Fruit fly (Drosophila melanogaster) whole organism, embryonic: ENCODE data around the gene Prim2.
A peak's percentile ranks its signal among the peaks of the same experiment; 100 is the strongest.

Experiments used
- CG10274 ChIP-seq: fragments of 200-800 bp; sonication (Bioruptor generic); optimal IDR thresholded peaks from 3 replicates; lab custom pipeline; 2017; ENCODE audit warnings: missing biosample characterization, mild to moderate bottlenecking, missing genetic modification characterization
- CG13894 ChIP-seq: fragments of 200-800 bp; sonication (Bioruptor generic); optimal IDR thresholded peaks from 3 replicates; lab custom pipeline; 2018; ENCODE audit warnings: missing biosample characterization, mild to moderate bottlenecking, missing genetic modification characterization, moderate library complexity
- CG14441 ChIP-seq: fragments of 200-800 bp; sonication (Bioruptor generic); IDR thresholded peaks from 2 replicates; pipeline ENCODE4 v1.3.6; 2022; ENCODE audit warnings: missing biosample characterization, missing genetic modification characterization
- CG15011 ChIP-seq: fragments of 200-800 bp; sonication (Bioruptor generic); optimal IDR thresholded peaks from 3 replicates; lab custom pipeline; 2018; ENCODE audit warnings: missing biosample characterization, mild to moderate bottlenecking, missing genetic modification characterization
- CG15514 ChIP-seq: fragments of 200-800 bp; sonication (Bioruptor generic); optimal IDR thresholded peaks from 3 replicates; lab custom pipeline; 2017; ENCODE audit warnings: missing biosample characterization, missing genetic modification characterization, mild to moderate bottlenecking, moderate library complexity, missing genetic modification reagents
- CG15696 ChIP-seq: fragments of 200-800 bp; sonication (Bioruptor generic); optimal IDR thresholded peaks from 2 replicates; lab custom pipeline; 2019; ENCODE audit warnings: missing biosample characterization, mild to moderate bottlenecking, missing genetic modification characterization, moderate library complexity
- CG1603 ChIP-seq: fragments of 200-800 bp; sonication (Bioruptor generic); optimal IDR thresholded peaks from 2 replicates; lab custom pipeline; 2019; ENCODE audit warnings: missing biosample characterization, mild to moderate bottlenecking, missing genetic modification characterization, moderate library complexity
- CG1832 ChIP-seq: fragments of 200-800 bp; sonication (Bioruptor generic); optimal IDR thresholded peaks from 2 replicates; lab custom pipeline; 2017; ENCODE audit warnings: missing biosample characterization, mild to moderate bottlenecking, missing genetic modification characterization, inconsistent platforms
- CG18619 ChIP-seq: fragments of 200-800 bp; sonication (Bioruptor generic); optimal IDR thresholded peaks from 3 replicates; lab custom pipeline; 2017; ENCODE audit warnings: missing biosample characterization, mild to moderate bottlenecking, missing genetic modification characterization
- CG2116 ChIP-seq: fragments of 200-800 bp; sonication (Bioruptor generic); optimal IDR thresholded peaks from 3 replicates; lab custom pipeline; 2018; ENCODE audit warnings: missing biosample characterization, mild to moderate bottlenecking, missing genetic modification characterization
- CG2120 ChIP-seq: fragments of 200-800 bp; sonication (Bioruptor generic); optimal IDR thresholded peaks from 3 replicates; lab custom pipeline; 2016; ENCODE audit warnings: missing biosample characterization, missing genetic modification characterization
- CG30020 ChIP-seq: fragments of 200-800 bp; optimal IDR thresholded peaks from 2 replicates; lab custom pipeline; 2019; ENCODE audit warnings: missing biosample characterization, mild to moderate bottlenecking, missing genetic modification characterization, moderate library complexity
- CG4328 ChIP-seq: fragments of 200-800 bp; sonication (Bioruptor generic); optimal IDR thresholded peaks from 3 replicates; lab custom pipeline; 2017; ENCODE audit warnings: missing biosample characterization, missing genetic modification reagents, missing genetic modification characterization
- CG4707 ChIP-seq: fragments of 200-800 bp; sonication (Bioruptor generic); optimal IDR thresholded peaks from 2 replicates; lab custom pipeline; 2018; ENCODE audit warnings: missing biosample characterization, mild to moderate bottlenecking, missing genetic modification characterization, moderate library complexity
- CG6175 ChIP-seq: fragments of 200-800 bp; sonication (Bioruptor generic); IDR thresholded peaks from 3 replicates; pipeline ENCODE4 v1.3.6; 2022; ENCODE audit warnings: missing biosample characterization, missing genetic modification characterization
- CG9817 ChIP-seq: fragments of 200-800 bp; sonication (Bioruptor generic); optimal IDR thresholded peaks from 2 replicates; lab custom pipeline; 2018; ENCODE audit warnings: missing biosample characterization, mild to moderate bottlenecking, missing genetic modification characterization, moderate library complexity
- CTCF ChIP-seq: fragments of 200-800 bp; sonication (Bioruptor generic); optimal IDR thresholded peaks from 2 replicates; lab custom pipeline; 2017; ENCODE audit warnings: missing biosample characterization, mild to moderate bottlenecking, missing genetic modification characterization, moderate library complexity
- D19A ChIP-seq: fragments of 200-800 bp; optimal IDR thresholded peaks from 3 replicates; lab custom pipeline; 2019; ENCODE audit warnings: missing biosample characterization, mild to moderate bottlenecking, missing genetic modification characterization, moderate library complexity
- Dad ChIP-seq: fragments of 200-800 bp; sonication (Bioruptor generic); optimal IDR thresholded peaks from 3 replicates; lab custom pipeline; 2016; ENCODE audit warnings: missing biosample characterization, missing genetic modification characterization
- Dip2 ChIP-seq: fragments of 200-800 bp; sonication (Bioruptor generic); IDR thresholded peaks from 2 replicates; pipeline ENCODE4 v1.3.6; 2022; ENCODE audit warnings: missing biosample characterization, missing genetic modification characterization
- Meics ChIP-seq: fragments of 200-800 bp; sonication (Bioruptor generic); optimal IDR thresholded peaks from 2 replicates; lab custom pipeline; 2017; ENCODE audit warnings: missing biosample characterization, mild to moderate bottlenecking, missing genetic modification characterization
- Oaz ChIP-seq: fragments of 200-800 bp; sonication (Bioruptor generic); IDR thresholded peaks from 2 replicates; pipeline ENCODE4 v1.3.6; 2022; ENCODE audit warnings: missing biosample characterization, missing genetic modification characterization
- PHDP ChIP-seq: fragments of 200-800 bp; sonication (Bioruptor generic); optimal IDR thresholded peaks from 3 replicates; lab custom pipeline; 2018; ENCODE audit warnings: missing biosample characterization, mild to moderate bottlenecking, missing genetic modification characterization, moderate library complexity
- Poxn ChIP-seq: fragments of 200-800 bp; sonication (Bioruptor generic); IDR thresholded peaks from 2 replicates; pipeline ENCODE4 v1.3.6; 2022; ENCODE audit warnings: missing biosample characterization, missing genetic modification characterization
- Rx ChIP-seq: fragments of 200-800 bp; sonication (Bioruptor generic); IDR thresholded peaks from 2 replicates; pipeline ENCODE4 v1.3.6; 2022; ENCODE audit warnings: missing biosample characterization, missing genetic modification characterization
- Ssrp ChIP-seq: fragments of 200-800 bp; sonication (Bioruptor generic); optimal IDR thresholded peaks from 2 replicates; lab custom pipeline; 2018; ENCODE audit warnings: missing biosample characterization, mild to moderate bottlenecking, missing genetic modification characterization, moderate library complexity
- Stat92E ChIP-seq, 3 experiments: fragments of >200 bp in 2 of 3; fragments of 200-800 bp in 1 of 3; sonication (Bioruptor generic) in 1 of 3; optimal IDR thresholded peaks; 2 replicates each; lab custom pipeline; 2017 to 2019; ENCODE audit warnings: missing biosample characterization in 3 of 3, missing genetic modification characterization in 3 of 3, mild to moderate bottlenecking in 1 of 3, moderate library complexity in 1 of 3
- Xrp1 ChIP-seq: fragments of 200-800 bp; sonication (Bioruptor generic); IDR thresholded peaks from 2 replicates; pipeline ENCODE4 v1.3.6; 2022; ENCODE audit warnings: missing biosample characterization, missing genetic modification characterization
- ase ChIP-seq: fragments of 200-800 bp; sonication (Bioruptor generic); IDR thresholded peaks from 3 replicates; pipeline ENCODE4 v1.3.6; 2022; ENCODE audit warnings: missing biosample characterization, missing genetic modification characterization
- az2 ChIP-seq: fragments of 200-800 bp; sonication (Bioruptor generic); optimal IDR thresholded peaks from 3 replicates; lab custom pipeline; 2016; ENCODE audit warnings: missing biosample characterization, missing genetic modification characterization
- ci ChIP-seq: fragments of 200-800 bp; sonication (Bioruptor generic); IDR thresholded peaks from 3 replicates; pipeline ENCODE4 v1.3.6; 2022; ENCODE audit warnings: missing biosample characterization, missing genetic modification characterization
- crp ChIP-seq, 2 experiments: fragments of 200-800 bp; sonication (Bioruptor generic); optimal IDR thresholded peaks; 2 replicates in 1 of 2; 3 replicates in 1 of 2; lab custom pipeline; 2017; ENCODE audit warnings: missing biosample characterization in 2 of 2, missing genetic modification characterization in 2 of 2, mild to moderate bottlenecking in 1 of 2, moderate library complexity in 1 of 2
- en ChIP-seq: fragments of 200-800 bp; sonication (Bioruptor generic); optimal IDR thresholded peaks from 2 replicates; lab custom pipeline; 2016; ENCODE audit warnings: missing biosample characterization, missing genetic modification characterization
- exex ChIP-seq: fragments of 200-800 bp; sonication (Bioruptor generic); optimal IDR thresholded peaks from 4 replicates; lab custom pipeline; 2018; ENCODE audit warnings: missing biosample characterization, mild to moderate bottlenecking, missing genetic modification characterization, moderate library complexity
- fd64A ChIP-seq: fragments of 200-800 bp; sonication (Bioruptor generic); optimal IDR thresholded peaks from 3 replicates; lab custom pipeline; 2018; ENCODE audit warnings: missing biosample characterization, mild to moderate bottlenecking, missing genetic modification characterization
- h ChIP-seq: fragments of >200 bp; optimal IDR thresholded peaks from 2 replicates; lab custom pipeline; 2017
- hb ChIP-seq: fragments of 200-800 bp; sonication (Bioruptor generic); IDR thresholded peaks from 3 replicates; pipeline ENCODE4 v1.3.6; 2022; ENCODE audit warnings: missing biosample characterization, missing genetic modification characterization; ENCODE audit not compliant: partially characterized antibody
- jing ChIP-seq: fragments of 200-800 bp; sonication (Bioruptor generic); optimal IDR thresholded peaks from 2 replicates; lab custom pipeline; 2018; ENCODE audit warnings: missing biosample characterization, mild to moderate bottlenecking, missing genetic modification characterization
- lmd ChIP-seq: fragments of 200-800 bp; sonication (Bioruptor generic); IDR thresholded peaks from 2 replicates; pipeline ENCODE4 v1.3.6; 2022; ENCODE audit warnings: missing biosample characterization, missing genetic modification characterization
- lov ChIP-seq, 2 experiments: fragments of 200-800 bp in 1 of 2; fragments of >200 bp in 1 of 2; sonication (Bioruptor generic) in 1 of 2; IDR thresholded peaks in 1 of 2; optimal IDR thresholded peaks in 1 of 2; 2 replicates in 1 of 2; 3 replicates in 1 of 2; pipeline versions ENCODE4 v1.3.6 to Lab custom; 2017 to 2022; ENCODE audit warnings: missing biosample characterization in 1 of 2, missing genetic modification characterization in 1 of 2
- mld ChIP-seq: fragments of 200-800 bp; sonication (Bioruptor generic); IDR thresholded peaks from 3 replicates; pipeline ENCODE4 v1.3.6; 2022; ENCODE audit warnings: missing biosample characterization, missing genetic modification characterization; ENCODE audit not compliant: partially characterized antibody
- pita ChIP-seq: fragments of 200-800 bp; sonication (Bioruptor generic); optimal IDR thresholded peaks from 2 replicates; lab custom pipeline; 2017; ENCODE audit warnings: missing biosample characterization, mild to moderate bottlenecking, missing genetic modification characterization
- ranshi ChIP-seq: fragments of 200-800 bp; sonication (Bioruptor generic); IDR thresholded peaks from 2 replicates; pipeline ENCODE4 v1.3.6; 2022; ENCODE audit warnings: missing biosample characterization, missing genetic modification characterization
- slou ChIP-seq: fragments of 200-800 bp; sonication (Bioruptor generic); optimal IDR thresholded peaks from 3 replicates; lab custom pipeline; 2016; ENCODE audit warnings: missing biosample characterization, missing genetic modification characterization
- tgo ChIP-seq: fragments of 200-800 bp; sonication (Bioruptor generic); IDR thresholded peaks from 3 replicates; pipeline ENCODE4 v1.3.6; 2022; ENCODE audit warnings: missing biosample characterization, missing genetic modification characterization
- trem ChIP-seq: fragments of 200-800 bp; optimal IDR thresholded peaks from 3 replicates; lab custom pipeline; 2019; ENCODE audit warnings: missing biosample characterization, mild to moderate bottlenecking, missing genetic modification characterization, moderate library complexity
- twi ChIP-seq: fragments of 200-800 bp; optimal IDR thresholded peaks from 2 replicates; lab custom pipeline; 2019; ENCODE audit warnings: missing biosample characterization, mild to moderate bottlenecking, missing genetic modification characterization, moderate library complexity
- vnd ChIP-seq: fragments of 200-800 bp; sonication (Bioruptor generic); IDR thresholded peaks from 3 replicates; pipeline ENCODE4 v1.3.6; 2022; ENCODE audit warnings: missing biosample characterization, missing genetic modification characterization; ENCODE audit not compliant: partially characterized antibody

The Prim2 gene

DNA sequence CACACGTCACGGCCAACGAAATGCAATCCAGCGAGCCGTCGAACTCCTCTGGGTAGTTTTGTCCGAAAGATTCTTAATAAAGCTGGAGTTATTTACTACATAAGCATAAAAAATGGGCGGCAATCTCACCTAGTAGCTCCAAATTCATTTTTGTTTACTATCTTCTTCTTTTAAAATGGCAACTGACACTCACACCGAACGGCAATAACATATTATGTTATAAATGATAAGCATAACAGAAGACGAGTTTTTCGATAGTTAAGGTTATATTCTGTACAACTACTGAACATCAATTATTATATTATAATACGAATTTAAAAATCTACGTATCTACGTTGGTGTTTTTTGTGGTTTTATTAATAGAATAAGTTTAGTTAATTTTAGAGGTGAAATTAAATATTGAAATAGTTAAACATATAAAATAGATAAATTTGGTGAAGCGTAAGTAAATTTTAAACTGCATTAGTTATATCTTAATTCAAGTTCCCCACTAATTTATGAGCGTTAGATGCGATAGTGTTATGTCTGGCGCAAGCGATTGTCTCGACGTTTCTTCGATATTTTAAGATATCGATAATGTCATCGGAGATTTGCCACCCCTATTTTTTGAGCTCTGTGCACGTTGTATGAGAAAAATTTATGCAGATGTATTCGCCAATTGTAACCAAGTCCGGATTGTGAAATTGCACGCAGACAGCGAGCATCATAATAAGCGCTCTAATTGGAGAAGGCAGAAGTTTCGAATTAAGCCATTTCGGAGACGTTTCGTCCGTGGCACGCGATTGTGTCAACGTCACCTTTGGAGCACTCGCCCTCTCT is 13.4 kb downstream of the Prim2 start, which contains the start of the genes Rbbp5 and eRF1 (continued):
- TF ChIP-seq en (GFP tag; lab: Kevin White, UChicago), result no peak
- TF ChIP-seq CG18619 (GFP tag; lab: Kevin White, UChicago), result peak; percentile 40
- TF ChIP-seq CG2116 (GFP tag; lab: Kevin White, UChicago), result peak; percentile 78
- TF ChIP-seq Xrp1 (GFP tag; lab: Robert Waterston, UW), result peak; percentile 80
- no peak for TF ChIP-seq h (lab: Kevin White, UChicago)
- no peak for TF ChIP-seq ci (GFP tag; lab: Robert Waterston, UW)
- peak; percentile 85 for TF ChIP-seq hb
- TF ChIP-seq Rx (GFP tag; lab: Robert Waterston, UW), result peak; percentile 56; the same call in 1 of the 2 replicates
- no peak for TF ChIP-seq CTCF
- TF ChIP-seq CG1603, result peak; percentile 64
- TF ChIP-seq CG15696 (tag; lab: Kevin White, UChicago), result peak; percentile 80
- TF ChIP-seq ase, result peak; percentile 57; the same call in 2 of the 3 replicates
- TF ChIP-seq fd64A (GFP tag; lab: Kevin White, UChicago), result no peak
- TF ChIP-seq Poxn (GFP tag; lab: Robert Waterston, UW), result no peak
- TF ChIP-seq CG30020 (tag; lab: Kevin White, UChicago), result peak; percentile 74
- TF ChIP-seq Dad (GFP tag; lab: Kevin White, UChicago), result peak; percentile 54
- TF ChIP-seq lmd (GFP tag; lab: Robert Waterston, UW), result peak; percentile 73; the same call in 1 of the 2 replicates
- peak; percentile 28 for TF ChIP-seq exex (tag; lab: Kevin White, UChicago)
- TF ChIP-seq CG6175, result no peak
- peak; percentile 69 for TF ChIP-seq Oaz (GFP tag; lab: Robert Waterston, UW)
- peak; percentile 73 for TF ChIP-seq PHDP (tag; lab: Kevin White, UChicago)
- no peak for TF ChIP-seq lov (optimal IDR thresholded peaks at IDR 0.05; lab: Kevin White, UChicago)
- peak; percentile 64; the same call in 2 of the 3 replicates for TF ChIP-seq lov (GFP tag; IDR thresholded peaks at IDR 0.05; lab: Robert Waterston, UW)
- peak; percentile 72 for TF ChIP-seq CG15514 (GFP tag; lab: Kevin White, UChicago)
- TF ChIP-seq CG15011, result no peak
- peak; percentile 91 for TF ChIP-seq mld (GFP tag; lab: Robert Waterston, UW)
- TF ChIP-seq slou (GFP tag; lab: Kevin White, UChicago), result peak; percentile 74
- no peak for TF ChIP-seq jing (GFP tag; lab: Kevin White, UChicago)
- TF ChIP-seq CG9817 (tag; lab: Kevin White, UChicago), result peak; percentile 83
- 0 out of 2 replicates have a peak, but pooled peaks have one; percentile 78 for TF ChIP-seq ranshi
- TF ChIP-seq CG4328 (GFP tag; lab: Kevin White, UChicago), result peak; percentile 10
- TF ChIP-seq CG10274 (GFP tag; lab: Kevin White, UChicago), result no peak
- no peak for TF ChIP-seq CG1832
- TF ChIP-seq vnd, result peak; percentile 89
- no peak for TF ChIP-seq Stat92E (GFP tag; optimal IDR thresholded peaks at IDR 0.05; lab: Kevin White, UChicago)
- peak; percentile 75 for TF ChIP-seq CG14441 (GFP tag; lab: Robert Waterston, UW)
- TF ChIP-seq pita (GFP tag; lab: Kevin White, UChicago), result no peak
- peak; percentile 74 for TF ChIP-seq Ssrp
- TF ChIP-seq az2 (GFP tag; lab: Kevin White, UChicago), result peak; percentile 71
- no peak for TF ChIP-seq D19A (tag; lab: Kevin White, UChicago)
- TF ChIP-seq Meics (GFP tag; lab: Kevin White, UChicago), result peak; percentile 60
- peak in 1 of 2 experiments; percentile 17 for TF ChIP-seq crp (GFP tag; optimal IDR thresholded peaks at IDR 0.05; lab: Kevin White, UChicago)
- TF ChIP-seq Dip2 (GFP tag; lab: Robert Waterston, UW), result no peak
- TF ChIP-seq twi (tag; lab: Kevin White, UChicago), result peak; percentile 59
- peak; percentile 72 for TF ChIP-seq CG13894 (tag; lab: Kevin White, UChicago)
- no peak for TF ChIP-seq CG4707 (GFP tag; lab: Kevin White, UChicago)
- TF ChIP-seq CG2120 (GFP tag; lab: Kevin White, UChicago), result peak; percentile 87
- peak; percentile 79 for TF ChIP-seq tgo (GFP tag; lab: Robert Waterston, UW)
- peak; percentile 80 for TF ChIP-seq trem (tag; lab: Kevin White, UChicago)
